Worm (Caenorhabditis elegans) whole organism, L1 larva: Measurements from ENCODE around the gene ZK1248.19.

Source experiments
- alr-1 ChIP-seq: fragments of 200-800 bp; sonication (Bioruptor generic); optimal IDR thresholded peaks from 2 replicates; lab custom pipeline; 2018; ENCODE audit warnings: borderline replicate concordance, mild to moderate bottlenecking, missing genetic modification characterization, missing compliant biosample characterization
- ceh-82 ChIP-seq, 3 experiments: fragments of 150-350 bp in 1 of 3; sonication (generic microtip) in 2 of 3; optimal IDR thresholded peaks; 2 replicates each; lab custom pipeline; 2014 to 2017; ENCODE audit warnings: missing biosample characterization in 3 of 3, missing genetic modification characterization in 3 of 3
- dpl-1 ChIP-seq, 3 experiments: fragments of 150-350 bp in 2 of 3; sonication (generic microtip) in 1 of 3; optimal IDR thresholded peaks; 2 replicates each; lab custom pipeline; 2014 to 2017; ENCODE audit warnings: missing biosample characterization in 3 of 3, missing genetic modification characterization in 3 of 3, missing genetic modification reagents in 3 of 3
- ets-5 ChIP-seq: fragments of 200-800 bp; sonication (Bioruptor generic); IDR thresholded peaks from 2 replicates; pipeline ENCODE4 v1.3.6; 2022; ENCODE audit warnings: missing genetic modification characterization, missing compliant biosample characterization
- hlh-17 ChIP-seq: fragments of 200-800 bp; sonication (Bioruptor generic); optimal IDR thresholded peaks from 2 replicates; lab custom pipeline; 2018; ENCODE audit warnings: missing genetic modification characterization, mild to moderate bottlenecking, missing compliant biosample characterization, moderate library complexity, borderline replicate concordance
- lin-13 ChIP-seq: fragments of 150-350 bp; optimal IDR thresholded peaks from 2 replicates; lab custom pipeline; 2014; ENCODE audit warnings: missing biosample characterization, missing genetic modification reagents, missing genetic modification characterization
- mef-2 ChIP-seq: fragments of 150-350 bp; optimal IDR thresholded peaks from 2 replicates; lab custom pipeline; 2014; ENCODE audit warnings: missing biosample characterization, missing genetic modification characterization
- mep-1 ChIP-seq: fragments of 150-350 bp; optimal IDR thresholded peaks from 2 replicates; lab custom pipeline; 2014; ENCODE audit warnings: missing biosample characterization, missing genetic modification characterization
- rnt-1 ChIP-seq: sonication (generic microtip); optimal IDR thresholded peaks from 2 replicates; lab custom pipeline; 2016; ENCODE audit warnings: mild to moderate bottlenecking, missing genetic modification characterization, moderate library complexity, missing compliant biosample characterization
- skn-1 ChIP-seq: fragments of 150-350 bp; optimal IDR thresholded peaks from 2 replicates; lab custom pipeline; 2014; ENCODE audit warnings: missing biosample characterization, missing genetic modification characterization
- snu-23 ChIP-seq: sonication (generic microtip); optimal IDR thresholded peaks from 2 replicates; lab custom pipeline; 2016; ENCODE audit warnings: missing genetic modification characterization, missing compliant biosample characterization
- sup-37 ChIP-seq: fragments of 200-800 bp; sonication (Bioruptor generic); optimal IDR thresholded peaks from 2 replicates; lab custom pipeline; 2018; ENCODE audit warnings: mild to moderate bottlenecking, missing genetic modification characterization, missing compliant biosample characterization
- swsn-7 ChIP-seq: sonication (generic microtip); optimal IDR thresholded peaks from 2 replicates; lab custom pipeline; 2016; ENCODE audit warnings: missing genetic modification characterization, missing compliant biosample characterization

Gene ZK1248.19

ce11 chrII:5788815-5789214, 50.4 kb downstream of the ZK1248.19 start, which contains the start of gene K05F1.13:
TSS of gene K05F1.13 (plus strand) at chrII:5789115.
- TF ChIP-seq skn-1 (tag; lab: Kevin White, UChicago) (no peak), snu-23 (GFP tag; lab: Kevin White, UChicago) (no peak), lin-13 (GFP tag; lab: Kevin White, UChicago) (no peak), hlh-17 (GFP tag; lab: Kevin White, UChicago) (no peak), sup-37 (GFP tag; lab: Kevin White, UChicago) (no peak), ets-5 (no peak), dpl-1 (GFP tag; optimal IDR thresholded peaks at IDR 0.05; lab: Kevin White, UChicago) (no peak), mef-2 (tag; lab: Kevin White, UChicago) (no peak), alr-1 (tag; lab: Kevin White, UChicago) (no peak), swsn-7 (tag; lab: Kevin White, UChicago) (no peak), rnt-1 (no peak), mep-1 (tag; lab: Kevin White, UChicago) (no peak), ceh-82 (tag; optimal IDR thresholded peaks at IDR 0.05; lab: Kevin White, UChicago) (no peak)
